Worm (Caenorhabditis elegans) whole organism, young adult: ENCODE measurements around the gene F38B6.2.
A peak's percentile ranks its signal among the peaks of the same experiment; 100 is the strongest.

Experiments
- B0261.1 ChIP-seq: sonication (generic microtip); optimal IDR thresholded peaks from 2 replicates; lab custom pipeline; 2016; ENCODE audit warnings: mild to moderate bottlenecking, missing genetic modification characterization, moderate library complexity, missing compliant biosample characterization
- D2030.7 ChIP-seq: fragments of 200-800 bp; sonication (Bioruptor generic); IDR thresholded peaks from 2 replicates; pipeline ENCODE4 v1.3.6; 2022; ENCODE audit warnings: missing genetic modification reagents, missing genetic modification characterization, missing compliant biosample characterization
- F37B4.10 ChIP-seq: fragments of 200-800 bp; sonication (Bioruptor generic); IDR thresholded peaks from 2 replicates; pipeline ENCODE4 v1.3.6; 2022; ENCODE audit warnings: missing genetic modification characterization, missing compliant biosample characterization
- F39B2.1 ChIP-seq: fragments of 200-800 bp; sonication (Bioruptor generic); IDR thresholded peaks from 2 replicates; pipeline ENCODE4 v1.3.6; 2022; ENCODE audit warnings: missing genetic modification reagents, missing genetic modification characterization, missing compliant biosample characterization
- F57A8.1 ChIP-seq: fragments of 200-800 bp; sonication (Bioruptor generic); optimal IDR thresholded peaks from 2 replicates; lab custom pipeline; 2018; ENCODE audit warnings: mild to moderate bottlenecking, missing genetic modification characterization, moderate library complexity, missing compliant biosample characterization
- Y53G8AR.9 ChIP-seq: fragments of 200-800 bp; sonication (Bioruptor generic); conservative IDR thresholded peaks from 2 replicates; pipeline ENCODE4 v1.3.6; 2022; ENCODE audit warnings: missing genetic modification reagents, missing genetic modification characterization, missing compliant biosample characterization
- Y56A3A.18 ChIP-seq: fragments of 200-800 bp; sonication (Bioruptor generic); IDR thresholded peaks from 2 replicates; pipeline ENCODE4 v1.3.6; 2022; ENCODE audit warnings: missing genetic modification reagents, missing genetic modification characterization, missing compliant biosample characterization
- Y79H2A.3 ChIP-seq: fragments of 200-800 bp; sonication (Bioruptor generic); conservative IDR thresholded peaks from 2 replicates; pipeline ENCODE4 v1.3.6; 2022; ENCODE audit warnings: missing genetic modification reagents, missing genetic modification characterization, missing compliant biosample characterization
- Y95B8A.8 ChIP-seq: fragments of 200-800 bp; sonication (Bioruptor generic); IDR thresholded peaks from 2 replicates; pipeline ENCODE4 v1.3.6; 2022; ENCODE audit warnings: missing genetic modification reagents, missing genetic modification characterization, missing compliant biosample characterization
- ZK185.1 ChIP-seq: sonication (generic microtip); optimal IDR thresholded peaks from 2 replicates; lab custom pipeline; 2016; ENCODE audit warnings: mild to moderate bottlenecking, missing genetic modification characterization, missing compliant biosample characterization; ENCODE audit not compliant: poor library complexity, severe bottlenecking
- athp-1 ChIP-seq: sonication (generic microtip); optimal IDR thresholded peaks from 2 replicates; lab custom pipeline; 2017; ENCODE audit warnings: mild to moderate bottlenecking, missing genetic modification characterization, missing compliant biosample characterization
- attf-6 ChIP-seq: fragments of 200-800 bp; sonication (Bioruptor generic); IDR thresholded peaks from 2 replicates; pipeline ENCODE4 v1.3.6; 2022; ENCODE audit warnings: missing genetic modification reagents, missing genetic modification characterization, missing compliant biosample characterization
- ccch-3 ChIP-seq: fragments of 200-800 bp; sonication (Bioruptor generic); optimal IDR thresholded peaks from 2 replicates; lab custom pipeline; 2018; ENCODE audit warnings: mild to moderate bottlenecking, missing genetic modification characterization, missing compliant biosample characterization
- cebp-1 ChIP-seq, 2 experiments: fragments of 200-800 bp in 1 of 2; sonication (Bioruptor generic) in 1 of 2; sonication (generic microtip) in 1 of 2; IDR thresholded peaks in 1 of 2; optimal IDR thresholded peaks in 1 of 2; 2 replicates each; pipeline versions ENCODE4 v1.3.6 to Lab custom; 2017 to 2022; ENCODE audit warnings: missing compliant biosample characterization in 2 of 2, missing genetic modification characterization in 2 of 2, mild to moderate bottlenecking in 1 of 2, missing genetic modification reagents in 1 of 2, moderate library complexity in 1 of 2
- cebp-2 ChIP-seq: fragments of 200-800 bp; sonication (Bioruptor generic); IDR thresholded peaks from 2 replicates; pipeline ENCODE4 v1.3.6; 2022; ENCODE audit warnings: missing genetic modification characterization, missing compliant biosample characterization
- ceh-27 ChIP-seq: fragments of 200-800 bp; sonication (Bioruptor generic); optimal IDR thresholded peaks from 2 replicates; lab custom pipeline; 2018; ENCODE audit warnings: mild to moderate bottlenecking, missing genetic modification characterization, moderate library complexity, missing compliant biosample characterization
- ceh-58 ChIP-seq: fragments of 200-800 bp; sonication (Bioruptor generic); IDR thresholded peaks from 2 replicates; pipeline ENCODE4 v1.3.6; 2022; ENCODE audit warnings: missing genetic modification characterization, missing compliant biosample characterization
- ceh-91 ChIP-seq: fragments of 200-800 bp; sonication (Bioruptor generic); IDR thresholded peaks from 2 replicates; pipeline ENCODE4 v1.3.6; 2022; ENCODE audit warnings: missing genetic modification reagents, missing genetic modification characterization, missing compliant biosample characterization
- dox-1 ChIP-seq: fragments of 200-800 bp; sonication (Bioruptor generic); IDR thresholded peaks from 2 replicates; pipeline ENCODE4 v1.3.6; 2022; ENCODE audit warnings: missing genetic modification reagents, missing genetic modification characterization, missing compliant biosample characterization
- dpl-1 ChIP-seq: fragments of 150-350 bp; optimal IDR thresholded peaks from 2 replicates; lab custom pipeline; 2014; ENCODE audit warnings: missing biosample characterization, missing genetic modification reagents, missing genetic modification characterization
- egl-18 ChIP-seq: fragments of 200-800 bp; sonication (Bioruptor generic); IDR thresholded peaks from 2 replicates; pipeline ENCODE4 v1.3.6; 2022; ENCODE audit warnings: missing genetic modification reagents, missing genetic modification characterization, missing compliant biosample characterization
- hlh-12 ChIP-seq: sonication (generic microtip); optimal IDR thresholded peaks from 2 replicates; lab custom pipeline; 2016; ENCODE audit warnings: missing genetic modification characterization, missing compliant biosample characterization
- hsf-1 ChIP-seq: fragments of 200-800 bp; sonication (Bioruptor generic); IDR thresholded peaks from 2 replicates; pipeline ENCODE4 v1.3.6; 2022; ENCODE audit warnings: missing genetic modification reagents, missing genetic modification characterization, missing compliant biosample characterization
- lag-1 ChIP-seq: fragments of 200-800 bp; sonication (Bioruptor generic); IDR thresholded peaks from 2 replicates; pipeline ENCODE4 v1.3.6; 2022; ENCODE audit warnings: missing genetic modification reagents, missing genetic modification characterization, missing compliant biosample characterization
- let-526 ChIP-seq: fragments of 200-800 bp; sonication (Bioruptor generic); IDR thresholded peaks from 2 replicates; pipeline ENCODE4 v1.3.6; 2022; ENCODE audit warnings: missing genetic modification reagents, missing genetic modification characterization, missing compliant biosample characterization
- lin-35 ChIP-seq, 3 experiments: fragments of 150-350 bp in 2 of 3; sonication (generic microtip) in 1 of 3; optimal IDR thresholded peaks; 2 replicates each; lab custom pipeline; 2014 to 2018; ENCODE audit warnings: missing biosample characterization in 3 of 3, missing genetic modification characterization in 3 of 3, missing genetic modification reagents in 3 of 3
- lin-40 ChIP-seq: sonication (generic microtip); optimal IDR thresholded peaks from 2 replicates; lab custom pipeline; 2016; ENCODE audit warnings: missing genetic modification characterization, mild to moderate bottlenecking, missing compliant biosample characterization, missing genotype, missing genetic modification reagents
- lin-54 ChIP-seq: fragments of 200-800 bp; sonication (Bioruptor generic); optimal IDR thresholded peaks from 2 replicates; lab custom pipeline; 2018; ENCODE audit warnings: mild to moderate bottlenecking, missing genetic modification characterization, missing compliant biosample characterization
- lsl-1 ChIP-seq: fragments of 200-800 bp; sonication (Bioruptor generic); optimal IDR thresholded peaks from 2 replicates; lab custom pipeline; 2018; ENCODE audit warnings: mild to moderate bottlenecking, missing genetic modification characterization, moderate library complexity, missing compliant biosample characterization
- lsy-27 ChIP-seq: sonication (generic microtip); optimal IDR thresholded peaks from 2 replicates; lab custom pipeline; 2017; ENCODE audit warnings: missing genetic modification characterization, mild to moderate bottlenecking, missing compliant biosample characterization, antibody characterized with exemption, missing genotype, borderline replicate concordance; ENCODE audit not compliant: insufficient read depth
- mes-4 ChIP-seq: sonication (generic microtip); optimal IDR thresholded peaks from 2 replicates; lab custom pipeline; 2016; ENCODE audit warnings: missing genotype, missing genetic modification characterization, missing compliant biosample characterization
- nfya-2 ChIP-seq: fragments of 200-800 bp; sonication (Bioruptor generic); IDR thresholded peaks from 2 replicates; pipeline ENCODE4 v1.3.6; 2022; ENCODE audit warnings: missing genetic modification reagents, missing genetic modification characterization, missing compliant biosample characterization
- nhr-120 ChIP-seq: fragments of 200-800 bp; sonication (Bioruptor generic); IDR thresholded peaks from 2 replicates; pipeline ENCODE4 v1.3.6; 2022; ENCODE audit warnings: missing genetic modification characterization, missing compliant biosample characterization
- nhr-179 ChIP-seq: sonication (generic microtip); optimal IDR thresholded peaks from 2 replicates; lab custom pipeline; 2016; ENCODE audit warnings: mild to moderate bottlenecking, missing genetic modification characterization, missing compliant biosample characterization
- pbrm-1 ChIP-seq: fragments of 200-800 bp; sonication (Bioruptor generic); IDR thresholded peaks from 2 replicates; pipeline ENCODE4 v1.3.6; 2022; ENCODE audit warnings: missing genetic modification reagents, missing genetic modification characterization, missing compliant biosample characterization
- repo-1 ChIP-seq: sonication (generic microtip); optimal IDR thresholded peaks from 2 replicates; lab custom pipeline; 2017; ENCODE audit warnings: mild to moderate bottlenecking, missing genetic modification characterization, missing compliant biosample characterization
- rpc-1 ChIP-seq, 2 experiments: fragments of 150-350 bp in 1 of 2; sonication (generic microtip) in 1 of 2; optimal IDR thresholded peaks; 2 replicates each; lab custom pipeline; 2014 to 2018; ENCODE audit warnings: missing biosample characterization in 1 of 2, missing genetic modification characterization in 1 of 2, missing genetic modification reagents in 1 of 2, missing genotype in 1 of 2
- sdz-38 ChIP-seq: sonication (generic microtip); optimal IDR thresholded peaks from 2 replicates; lab custom pipeline; 2016; ENCODE audit warnings: missing genotype, missing genetic modification characterization, missing compliant biosample characterization
- snpc-1.3 ChIP-seq: sonication (generic microtip); optimal IDR thresholded peaks from 2 replicates; lab custom pipeline; 2017; ENCODE audit warnings: missing genetic modification characterization, mild to moderate bottlenecking, missing compliant biosample characterization, antibody characterized with exemption, moderate library complexity, missing genotype, missing genetic modification reagents; ENCODE audit not compliant: insufficient read depth
- snpc-3.4 ChIP-seq: sonication (generic microtip); optimal IDR thresholded peaks from 2 replicates; lab custom pipeline; 2017; ENCODE audit warnings: missing genetic modification characterization, mild to moderate bottlenecking, missing compliant biosample characterization, antibody characterized with exemption, moderate library complexity, missing genotype, missing genetic modification reagents
- snpc-4 ChIP-seq, 5 experiments: fragments of 150-350 bp in 1 of 5; sonication (generic microtip) in 4 of 5; optimal IDR thresholded peaks; 2 replicates each; lab custom pipeline; 2014 to 2018; ENCODE audit warnings: missing genetic modification characterization in 5 of 5, missing biosample characterization in 3 of 5, antibody characterized with exemption in 2 of 5, mild to moderate bottlenecking in 2 of 5, missing compliant biosample characterization in 2 of 5, missing genotype in 2 of 5, moderate library complexity in 2 of 5, missing genetic modification reagents in 1 of 5
- ztf-22 ChIP-seq: fragments of 200-800 bp; sonication (Bioruptor generic); optimal IDR thresholded peaks from 2 replicates; lab custom pipeline; 2018; ENCODE audit warnings: mild to moderate bottlenecking, missing genetic modification characterization, moderate library complexity, missing compliant biosample characterization
- ztf-26 ChIP-seq: sonication (generic microtip); optimal IDR thresholded peaks from 2 replicates; lab custom pipeline; 2017; ENCODE audit warnings: missing genetic modification characterization, missing compliant biosample characterization

F38B6.2 gene

DNA sequence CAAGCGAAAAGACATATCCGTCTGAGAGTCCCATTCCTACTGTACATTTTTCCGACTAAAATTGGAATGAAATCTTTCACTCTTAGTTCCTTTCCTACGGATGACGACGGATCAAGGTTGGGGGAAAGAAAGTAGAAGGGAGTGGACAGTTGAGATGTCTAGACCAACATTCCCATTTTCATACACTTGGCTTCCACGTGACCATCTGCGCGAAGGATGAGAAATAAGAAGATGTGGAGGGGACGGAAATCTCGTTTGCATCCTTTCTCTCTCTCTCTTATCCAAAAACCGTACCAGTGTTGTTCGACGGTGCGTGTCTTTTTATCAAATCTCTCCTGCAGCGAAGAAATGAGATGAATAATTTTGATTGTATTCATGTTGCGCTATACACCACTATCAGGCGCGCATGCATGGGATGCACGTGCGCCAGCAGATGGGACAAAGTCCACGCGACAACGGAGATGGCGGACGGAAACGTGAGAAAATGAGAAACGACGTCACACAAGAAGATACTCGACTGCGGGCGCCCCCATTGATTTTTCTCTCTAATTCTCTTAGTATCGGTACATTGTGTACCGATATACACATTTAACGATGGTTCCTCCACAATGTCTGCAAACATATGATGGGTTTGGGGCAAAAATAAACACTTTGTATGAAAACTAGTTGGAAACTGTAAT is 39.1 kb downstream of the F38B6.2 start (continued):
- TF ChIP-seq Y53G8AR.9 = no peak
- no peak for TF ChIP-seq mes-4
- peak; percentile 17; the same call in 1 of the 2 replicates for TF ChIP-seq lag-1
- TF ChIP-seq ceh-27 (GFP tag; lab: Kevin White, UChicago) = peak; percentile 67
- 0 out of 2 replicates have a peak, but pooled peaks have one; percentile 36 for TF ChIP-seq Y95B8A.8 (GFP tag; lab: Robert Waterston, UW)
- no peak for TF ChIP-seq athp-1 (tag; lab: Kevin White, UChicago)
- TF ChIP-seq snpc-1.3 = no peak
- TF ChIP-seq lin-40 (tag; lab: Kevin White, UChicago) = peak; percentile 92
- no peak for TF ChIP-seq nhr-120
- no peak for TF ChIP-seq snpc-3.4 (tag; lab: Kevin White, UChicago)
- no peak for TF ChIP-seq snpc-4 (GFP tag; optimal IDR thresholded peaks at IDR 0.05; lab: Kevin White, UChicago)
- TF ChIP-seq snpc-4 (tag; optimal IDR thresholded peaks at IDR 0.05; lab: Kevin White, UChicago) = peak in 3 of 4 experiments; percentile 37 to 47 (median 38)
- TF ChIP-seq F57A8.1 (GFP tag; lab: Kevin White, UChicago) = no peak
- 0 out of 2 replicates have a peak, but pooled peaks have one; percentile 38 for TF ChIP-seq Y79H2A.3 (GFP tag; lab: Robert Waterston, UW)
- TF ChIP-seq sdz-38 (tag; lab: Kevin White, UChicago) = no peak
- TF ChIP-seq F39B2.1 = no peak
- no peak for TF ChIP-seq lsl-1 (GFP tag; lab: Kevin White, UChicago)
- peak; percentile 90; the same call in 1 of the 2 replicates for TF ChIP-seq let-526 (GFP tag; lab: Robert Waterston, UW)
- no peak for TF ChIP-seq ceh-91 (GFP tag; lab: Robert Waterston, UW)
- no peak for TF ChIP-seq ccch-3 (GFP tag; lab: Kevin White, UChicago)
- peak; percentile 81 for TF ChIP-seq dox-1 (GFP tag; lab: Robert Waterston, UW)
- TF ChIP-seq lin-54 = peak; percentile 25
- TF ChIP-seq nfya-2 = no peak
- TF ChIP-seq hsf-1 = 0 out of 2 replicates have a peak, but pooled peaks have one; percentile 45
- no peak for TF ChIP-seq F37B4.10 (GFP tag; lab: Robert Waterston, UW)
- TF ChIP-seq ztf-22 (GFP tag; lab: Kevin White, UChicago) = peak; percentile 89
- TF ChIP-seq nhr-179 (tag; lab: Kevin White, UChicago) = no peak
- no peak for TF ChIP-seq hlh-12
- TF ChIP-seq attf-6 (GFP tag; lab: Robert Waterston, UW) = no peak
- TF ChIP-seq D2030.7 (GFP tag; lab: Robert Waterston, UW) = no peak
- no peak for TF ChIP-seq cebp-2 (GFP tag; lab: Robert Waterston, UW)
- TF ChIP-seq ceh-58 (GFP tag; lab: Robert Waterston, UW) = no peak
- TF ChIP-seq B0261.1 (tag; lab: Kevin White, UChicago) = no peak
- TF ChIP-seq egl-18 (GFP tag; lab: Robert Waterston, UW) = no peak
- no peak for TF ChIP-seq dpl-1 (GFP tag; lab: Kevin White, UChicago)
- TF ChIP-seq repo-1 (tag; lab: Kevin White, UChicago) = peak; percentile 74
- no peak for TF ChIP-seq lsy-27
- peak; percentile 62 for TF ChIP-seq ZK185.1 (tag; lab: Kevin White, UChicago)
- no peak for TF ChIP-seq rpc-1 (optimal IDR thresholded peaks at IDR 0.05; lab: Kevin White, UChicago)
- TF ChIP-seq rpc-1 (tag; optimal IDR thresholded peaks at IDR 0.05; lab: Kevin White, UChicago) = no peak
- no peak for TF ChIP-seq cebp-1 (GFP tag; IDR thresholded peaks at IDR 0.05; lab: Robert Waterston, UW)
- TF ChIP-seq cebp-1 (tag; optimal IDR thresholded peaks at IDR 0.05; lab: Kevin White, UChicago) = peak; percentile 85
- peak; percentile 88 for TF ChIP-seq ztf-26 (tag; lab: Kevin White, UChicago)
- TF ChIP-seq Y56A3A.18 = no peak
- TF ChIP-seq lin-35 (GFP tag; optimal IDR thresholded peaks at IDR 0.05; lab: Kevin White, UChicago) = peak in 1 of 3 experiments; percentile 63
- no peak for TF ChIP-seq pbrm-1 (GFP tag; lab: Robert Waterston, UW)
